Worm (Caenorhabditis elegans): ENCODE data around the gene srx-21.

DNA sequence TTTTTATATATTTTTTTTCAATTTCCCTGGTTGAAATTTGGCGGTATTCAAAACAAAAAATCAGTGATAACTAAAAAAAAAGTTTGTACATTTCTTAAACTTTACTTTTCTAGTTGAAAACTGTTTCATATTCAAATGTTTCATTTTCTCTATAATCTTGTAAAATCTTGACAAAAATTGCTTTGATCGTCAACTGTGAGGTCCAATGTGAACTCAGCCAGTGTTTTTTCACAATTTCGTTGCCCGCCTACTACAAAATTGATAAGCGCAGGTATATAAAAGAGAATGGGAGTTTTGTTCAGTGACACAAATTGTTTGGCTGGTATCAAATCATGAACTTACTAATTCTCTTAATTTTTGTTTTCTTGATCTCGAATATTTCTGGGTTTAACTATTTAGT is 29.9 kb upstream of the srx-21 start, which contains the start of gene ugt-42:
- TF ChIP-seq nhr-11 (tag; optimal IDR thresholded peaks at IDR 0.05) (no peak), lin-39 (tag; optimal IDR thresholded peaks at IDR 0.05) (no peak), unc-62 (GFP tag; optimal IDR thresholded peaks at IDR 0.05) (no peak), nhr-77 (tag; optimal IDR thresholded peaks at IDR 0.05) (no peak), ztf-4 (tag; optimal IDR thresholded peaks at IDR 0.05) (no peak)

Data from whole organism, L2 larva.